Worm (Caenorhabditis elegans) whole organism, L3 larva: ENCODE data around the gene F31B9.4.

Source experiments
- ama-1 ChIP-seq: fragments of 150-350 bp; optimal IDR thresholded peaks from 2 replicates; lab custom pipeline; 2018
- ceh-9 ChIP-seq: sonication (generic microtip); optimal IDR thresholded peaks from 2 replicates; lab custom pipeline; 2018; ENCODE audit warnings: missing biosample characterization, missing genetic modification characterization
- fkh-10 ChIP-seq: sonication (generic microtip); optimal IDR thresholded peaks from 2 replicates; lab custom pipeline; 2017; ENCODE audit warnings: missing biosample characterization, missing genetic modification reagents, missing genetic modification characterization
- jun-1 ChIP-seq: fragments of 150-350 bp; optimal IDR thresholded peaks from 2 replicates; lab custom pipeline; 2014; ENCODE audit warnings: missing biosample characterization, missing genetic modification reagents, missing genetic modification characterization
- lin-39 ChIP-seq: fragments of 150-350 bp; optimal IDR thresholded peaks from 2 replicates; lab custom pipeline; 2018; ENCODE audit warnings: missing biosample characterization, missing genetic modification reagents, missing genetic modification characterization
- mdl-1 ChIP-seq: fragments of 150-350 bp; optimal IDR thresholded peaks from 2 replicates; lab custom pipeline; 2014; ENCODE audit warnings: missing biosample characterization, missing genetic modification characterization
- nhr-12 ChIP-seq: fragments of 150-350 bp; optimal IDR thresholded peaks from 2 replicates; lab custom pipeline; 2014; ENCODE audit warnings: missing biosample characterization, missing genetic modification characterization
- nhr-237 ChIP-seq: fragments of 150-350 bp; optimal IDR thresholded peaks from 2 replicates; lab custom pipeline; 2014; ENCODE audit warnings: missing biosample characterization, missing genetic modification characterization
- nhr-25 ChIP-seq: sonication (generic microtip); optimal IDR thresholded peaks from 2 replicates; lab custom pipeline; 2017; ENCODE audit warnings: missing biosample characterization, missing genetic modification characterization
- nhr-76 ChIP-seq: fragments of 150-350 bp; sonication (generic microtip); optimal IDR thresholded peaks from 5 replicates; lab custom pipeline; 2014; ENCODE audit warnings: missing biosample characterization, missing genetic modification characterization
- pqm-1 ChIP-seq: fragments of 150-350 bp; optimal IDR thresholded peaks from 2 replicates; lab custom pipeline; 2017; ENCODE audit warnings: missing biosample characterization, missing genetic modification characterization, inconsistent platforms
- snpc-4 ChIP-seq: fragments of 150-350 bp; optimal IDR thresholded peaks from 2 replicates; lab custom pipeline; 2014; ENCODE audit warnings: missing biosample characterization, missing genetic modification characterization
- tbx-2 ChIP-seq: sonication (generic microtip); optimal IDR thresholded peaks from 2 replicates; lab custom pipeline; 2016; ENCODE audit warnings: mild to moderate bottlenecking, missing genetic modification characterization, missing compliant biosample characterization

- no peak for TF ChIP-seq nhr-237 (tag; lab: Kevin White, UChicago)
- no peak for TF ChIP-seq tbx-2 (tag; lab: Kevin White, UChicago)
- no peak for TF ChIP-seq lin-39 (tag; lab: Kevin White, UChicago)
- no peak for TF ChIP-seq fkh-10 (GFP tag; lab: Kevin White, UChicago)
- no peak for TF ChIP-seq ama-1 (lab: Kevin White, UChicago)
- TF ChIP-seq nhr-25 (tag; lab: Kevin White, UChicago) = no peak
- TF ChIP-seq ceh-9 (tag; lab: Kevin White, UChicago) = no peak
- no peak for TF ChIP-seq jun-1 (tag; lab: Kevin White, UChicago)
- TF ChIP-seq nhr-12 = no peak
- no peak for TF ChIP-seq pqm-1 (tag; lab: Kevin White, UChicago)
- no peak for TF ChIP-seq mdl-1 (tag; lab: Kevin White, UChicago)
- TF ChIP-seq snpc-4 (tag; lab: Kevin White, UChicago) = no peak
- no peak for TF ChIP-seq nhr-76 (tag; lab: Kevin White, UChicago)
Observed at ce11 chrX:15943709-15944108, 26.8 kb upstream of the F31B9.4 start, which contains the start of gene mec-5.
